Worm (Caenorhabditis elegans): ENCODE results near the gene H06H21.11.

The H06H21.11 gene

DNA sequence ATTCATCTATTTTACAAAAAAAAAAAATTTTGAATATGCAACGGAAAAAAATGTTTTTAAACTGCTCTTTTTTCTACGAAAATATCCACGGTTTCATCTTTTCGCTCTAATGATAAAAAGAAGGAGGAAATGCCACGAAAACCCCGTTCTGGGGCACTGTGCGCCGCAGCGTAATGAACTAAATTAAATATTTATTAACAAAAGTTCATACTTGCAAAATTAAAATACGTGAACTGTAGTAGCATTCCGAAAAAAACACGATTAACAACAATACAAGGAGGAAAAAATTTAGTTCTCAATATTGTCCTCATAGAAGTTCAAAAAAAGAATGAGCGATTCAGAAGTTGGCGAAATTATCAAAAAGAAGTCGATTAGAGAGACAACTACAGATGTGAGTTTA is 17.7 kb downstream of the H06H21.11 start, which contains the start of gene R11E3.1 (continued):
- TF ChIP-seq daf-12 (tag; optimal IDR thresholded peaks at IDR 0.05) (no peak), madf-5 (GFP tag; IDR thresholded peaks at IDR 0.05) (no peak), nhr-237 (tag; optimal IDR thresholded peaks at IDR 0.05) (no peak)

DNA sequence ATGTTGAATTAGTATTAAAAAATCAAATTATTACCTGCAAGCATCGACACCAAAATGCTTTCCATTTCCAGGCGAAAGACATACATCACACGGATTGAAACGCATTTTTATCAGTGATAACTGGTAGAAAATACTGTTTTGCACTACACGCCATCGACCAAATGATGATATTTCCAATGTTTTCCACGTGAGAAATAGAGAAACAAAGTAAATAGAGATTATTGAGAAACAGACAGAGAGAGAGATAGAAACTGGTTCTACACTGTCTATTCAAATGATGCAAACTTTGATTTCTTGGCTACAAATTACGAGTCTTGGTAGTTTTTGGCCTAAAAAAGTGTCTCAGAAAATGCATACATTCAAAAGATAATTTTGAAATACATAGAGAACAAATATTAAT is 18.8 kb downstream of the H06H21.11 start, which contains the start of gene nhr-104:
Gene nhr-104 (minus strand): TSS at position 361 of the 400 bp plus-strand sequence.
- no peak for TF ChIP-seq tra-1 (GFP tag; IDR thresholded peaks at IDR 0.05)
- TF ChIP-seq daf-16 (GFP tag; optimal IDR thresholded peaks at IDR 0.05), result no peak
- TF ChIP-seq daf-16 (tag; optimal IDR thresholded peaks at IDR 0.05), result peak; percentile 97
- no peak for TF ChIP-seq dpl-1 (GFP tag; optimal IDR thresholded peaks at IDR 0.05)
- no peak for TF ChIP-seq cey-2 (tag; optimal IDR thresholded peaks at IDR 0.05; ENCODE audit: borderline replicate concordance, insufficient read depth)
- TF ChIP-seq mdl-1 (tag; optimal IDR thresholded peaks at IDR 0.05), result peak in 1 of 2 experiments; percentile 86
- no peak for TF ChIP-seq dmd-9 (GFP tag; IDR thresholded peaks at IDR 0.05)
- peak; percentile 7 for TF ChIP-seq nhr-102 (tag; optimal IDR thresholded peaks at IDR 0.05)
- TF ChIP-seq unc-62 (GFP tag; optimal IDR thresholded peaks at IDR 0.05 in 1 of 2), result peak in 1 of 2 experiments; percentile 92
- TF ChIP-seq unc-62 (tag; optimal IDR thresholded peaks at IDR 0.05), result no peak
- no peak for TF ChIP-seq spr-3 (GFP tag; optimal IDR thresholded peaks at IDR 0.05)
- TF ChIP-seq lsy-2 (tag; optimal IDR thresholded peaks at IDR 0.05), result peak in 1 of 2 experiments; percentile 59
- TF ChIP-seq spr-1 (tag; optimal IDR thresholded peaks at IDR 0.05), result no peak
- TF ChIP-seq hlh-11 (tag; optimal IDR thresholded peaks at IDR 0.05), result peak; percentile 80
- TF ChIP-seq hmg-1.1 (GFP tag; IDR thresholded peaks at IDR 0.05), result 0 out of 2 replicates have a peak, but pooled peaks have one; percentile 17
- peak; percentile 14 for TF ChIP-seq ztf-7 (tag; optimal IDR thresholded peaks at IDR 0.05)
- peak; percentile 35 for TF ChIP-seq mes-2 (tag; optimal IDR thresholded peaks at IDR 0.05; ENCODE audit: poor library complexity, severe bottlenecking)
- peak; percentile 67 for TF ChIP-seq hlh-30 (tag; optimal IDR thresholded peaks at IDR 0.05; ENCODE audit: insufficient read depth)
- no peak for TF ChIP-seq ZK337.2 (GFP tag; IDR thresholded peaks at IDR 0.05)
- no peak for TF ChIP-seq ceh-62 (tag; optimal IDR thresholded peaks at IDR 0.05)
- peak; percentile 98 for TF ChIP-seq nhr-28 (tag; optimal IDR thresholded peaks at IDR 0.05)
- TF ChIP-seq nhr-77 (tag; optimal IDR thresholded peaks at IDR 0.05), result peak; percentile 83
- TF ChIP-seq nhr-25 (tag; optimal IDR thresholded peaks at IDR 0.05; ENCODE audit: borderline replicate concordance, insufficient read depth), result no peak
- peak; percentile 45 for TF ChIP-seq mxl-3 (GFP tag; optimal IDR thresholded peaks at IDR 0.05)
- peak; percentile 63 for TF ChIP-seq nhr-48 (tag; optimal IDR thresholded peaks at IDR 0.05)
- peak; percentile 72 for TF ChIP-seq dmd-6 (GFP tag; IDR thresholded peaks at IDR 0.05)
- peak; percentile 81 for TF ChIP-seq dve-1 (tag; optimal IDR thresholded peaks at IDR 0.05; ENCODE audit: insufficient read depth)
- TF ChIP-seq nhr-6 (tag; optimal IDR thresholded peaks at IDR 0.05), result no peak
- peak in 1 of 2 experiments; percentile 33 for TF ChIP-seq hif-1 (tag; optimal IDR thresholded peaks at IDR 0.05)
- peak; percentile 45 for TF ChIP-seq mep-1 (tag; optimal IDR thresholded peaks at IDR 0.05)
- TF ChIP-seq dmd-8 (GFP tag; IDR thresholded peaks at IDR 0.05), result no peak
- no peak for TF ChIP-seq pha-4 (GFP tag; IDR thresholded peaks at IDR 0.05)
- peak; percentile 26 for TF ChIP-seq pha-4 (tag; optimal IDR thresholded peaks at IDR 0.05)

ce11 chrIV:4784687-4785086 is 22.4 kb downstream of the H06H21.11 start:
- TF ChIP-seq dve-1 (tag; optimal IDR thresholded peaks at IDR 0.05; ENCODE audit: insufficient read depth), result peak; percentile 13
- 0 out of 2 replicates have a peak, but pooled peaks have one; percentile 10 for TF ChIP-seq snpc-1.2 (GFP tag; IDR thresholded peaks at IDR 0.05)

Measured in whole organism, L4 larva.